Fruit fly (Drosophila melanogaster) whole organism, embryonic: ENCODE results near the gene CG34284.
A peak's percentile ranks its signal among the peaks of the same experiment; 100 is the strongest.

ENCODE experiments used
- Adf1 ChIP-seq: fragments of 200-800 bp; sonication (Bioruptor generic); IDR thresholded peaks from 2 replicates; pipeline ENCODE4 v1.3.6; 2022; ENCODE audit warnings: missing biosample characterization, missing genetic modification characterization
- Antp ChIP-seq: fragments of 200-800 bp; sonication (Bioruptor generic); optimal IDR thresholded peaks from 3 replicates; lab custom pipeline; 2016; ENCODE audit warnings: missing biosample characterization, missing genetic modification characterization
- CG10321 ChIP-seq: fragments of 200-800 bp; sonication (Bioruptor generic); IDR thresholded peaks from 2 replicates; pipeline ENCODE4 v1.3.6; 2022; ENCODE audit warnings: missing biosample characterization, missing genetic modification characterization
- CG12236 ChIP-seq: fragments of 200-800 bp; sonication (Bioruptor generic); optimal IDR thresholded peaks from 2 replicates; lab custom pipeline; 2016; ENCODE audit warnings: missing biosample characterization, missing genetic modification characterization
- CG12391 ChIP-seq: fragments of 200-800 bp; sonication (Bioruptor generic); optimal IDR thresholded peaks from 3 replicates; lab custom pipeline; 2018; ENCODE audit warnings: missing biosample characterization, mild to moderate bottlenecking, missing genetic modification characterization, moderate library complexity
- CG14710 ChIP-seq: fragments of 200-800 bp; sonication (Bioruptor generic); optimal IDR thresholded peaks from 3 replicates; lab custom pipeline; 2019; ENCODE audit warnings: missing biosample characterization, mild to moderate bottlenecking, missing genetic modification characterization, moderate library complexity
- CG15073 ChIP-seq: fragments of 200-800 bp; sonication (Bioruptor generic); optimal IDR thresholded peaks from 2 replicates; lab custom pipeline; 2016; ENCODE audit warnings: missing biosample characterization, missing genetic modification characterization
- CG2129 ChIP-seq: fragments of 200-800 bp; sonication (Bioruptor generic); IDR thresholded peaks from 2 replicates; pipeline ENCODE4 v1.3.6; 2022; ENCODE audit warnings: missing biosample characterization, missing genetic modification characterization; ENCODE audit not compliant: partially characterized antibody
- CG2712 ChIP-seq: fragments of 200-800 bp; optimal IDR thresholded peaks from 3 replicates; lab custom pipeline; 2019; ENCODE audit warnings: missing biosample characterization, mild to moderate bottlenecking, missing genetic modification characterization, moderate library complexity
- CG30403 ChIP-seq: fragments of 200-800 bp; sonication (Bioruptor generic); optimal IDR thresholded peaks from 3 replicates; lab custom pipeline; 2016; ENCODE audit warnings: missing biosample characterization, missing genetic modification characterization
- CG30431 ChIP-seq: fragments of 200-800 bp; sonication (Bioruptor generic); optimal IDR thresholded peaks from 2 replicates; lab custom pipeline; 2017; ENCODE audit warnings: missing biosample characterization, missing genetic modification characterization
- CG4360 ChIP-seq: fragments of 200-800 bp; sonication (Bioruptor generic); IDR thresholded peaks from 2 replicates; pipeline ENCODE4 v1.3.6; 2022; ENCODE audit warnings: missing biosample characterization, missing genetic modification characterization
- CG4820 ChIP-seq: fragments of 200-800 bp; sonication (Bioruptor generic); optimal IDR thresholded peaks from 3 replicates; lab custom pipeline; 2016; ENCODE audit warnings: missing biosample characterization, missing genetic modification characterization
- CG4854 ChIP-seq: fragments of 200-800 bp; sonication (Bioruptor generic); optimal IDR thresholded peaks from 2 replicates; lab custom pipeline; 2016; ENCODE audit warnings: missing biosample characterization, missing genetic modification characterization, inconsistent platforms
- CG5953 ChIP-seq: fragments of 200-800 bp; sonication (Bioruptor generic); IDR thresholded peaks from 2 replicates; pipeline ENCODE4 v1.3.6; 2022; ENCODE audit warnings: missing biosample characterization, missing genetic modification characterization
- CG6175 ChIP-seq: fragments of 200-800 bp; sonication (Bioruptor generic); IDR thresholded peaks from 3 replicates; pipeline ENCODE4 v1.3.6; 2022; ENCODE audit warnings: missing biosample characterization, missing genetic modification characterization
- CG7357 ChIP-seq: fragments of 200-800 bp; sonication (Bioruptor generic); IDR thresholded peaks from 3 replicates; pipeline ENCODE4 v1.3.6; 2022; ENCODE audit warnings: missing biosample characterization, missing genetic modification characterization
- CG8765 ChIP-seq: fragments of 200-800 bp; sonication (Bioruptor generic); IDR thresholded peaks from 2 replicates; pipeline ENCODE4 v1.3.6; 2022; ENCODE audit warnings: missing biosample characterization, missing genetic modification characterization
- Dip2 ChIP-seq: fragments of 200-800 bp; sonication (Bioruptor generic); IDR thresholded peaks from 2 replicates; pipeline ENCODE4 v1.3.6; 2022; ENCODE audit warnings: missing biosample characterization, missing genetic modification characterization
- Fer1 ChIP-seq: fragments of 200-800 bp; sonication (Bioruptor generic); optimal IDR thresholded peaks from 2 replicates; lab custom pipeline; 2017; ENCODE audit warnings: missing biosample characterization, mild to moderate bottlenecking, missing genetic modification characterization
- HLHmδ ChIP-seq: fragments of 200-800 bp; sonication (Bioruptor generic); optimal IDR thresholded peaks from 2 replicates; lab custom pipeline; 2018; ENCODE audit warnings: missing biosample characterization, mild to moderate bottlenecking, missing genetic modification characterization, moderate library complexity
- MBD-R2 ChIP-seq: fragments of 200-800 bp; sonication (Bioruptor generic); IDR thresholded peaks from 2 replicates; pipeline ENCODE4 v1.3.6; 2022; ENCODE audit warnings: missing biosample characterization, missing genetic modification characterization
- NC2α ChIP-seq: fragments of 200-800 bp; sonication (Bioruptor generic); optimal IDR thresholded peaks from 2 replicates; lab custom pipeline; 2016; ENCODE audit warnings: missing biosample characterization, missing genetic modification characterization
- NFAT ChIP-seq: fragments of 200-800 bp; sonication (Bioruptor generic); IDR thresholded peaks from 2 replicates; pipeline ENCODE4 v1.3.6; 2022; ENCODE audit warnings: missing biosample characterization, missing genetic modification characterization
- Nf-YA ChIP-seq: fragments of 200-800 bp; sonication (Bioruptor generic); IDR thresholded peaks from 2 replicates; pipeline ENCODE4 v1.3.6; 2022; ENCODE audit warnings: missing biosample characterization, missing genetic modification characterization
- Rfx ChIP-seq: fragments of 200-800 bp; sonication (Bioruptor generic); IDR thresholded peaks from 2 replicates; pipeline ENCODE4 v1.3.6; 2022; ENCODE audit warnings: missing biosample characterization, missing genetic modification characterization
- Side ChIP-seq: fragments of 200-800 bp; sonication (Bioruptor generic); optimal IDR thresholded peaks from 2 replicates; lab custom pipeline; 2016; ENCODE audit warnings: missing biosample characterization, missing genetic modification characterization
- ato ChIP-seq: fragments of 200-800 bp; sonication (Bioruptor generic); IDR thresholded peaks from 2 replicates; pipeline ENCODE4 v1.3.6; 2022; ENCODE audit warnings: missing biosample characterization, missing genetic modification characterization; ENCODE audit not compliant: partially characterized antibody
- az2 ChIP-seq: fragments of 200-800 bp; sonication (Bioruptor generic); optimal IDR thresholded peaks from 3 replicates; lab custom pipeline; 2016; ENCODE audit warnings: missing biosample characterization, missing genetic modification characterization
- caup ChIP-seq: fragments of 200-800 bp; sonication (Bioruptor generic); optimal IDR thresholded peaks from 3 replicates; lab custom pipeline; 2017; ENCODE audit warnings: missing biosample characterization, mild to moderate bottlenecking, missing genetic modification characterization, moderate library complexity; ENCODE audit not compliant: severe bottlenecking
- corto ChIP-seq: fragments of 200-800 bp; sonication (Bioruptor generic); optimal IDR thresholded peaks from 2 replicates; lab custom pipeline; 2016; ENCODE audit warnings: missing biosample characterization, mild to moderate bottlenecking, missing genetic modification characterization, moderate library complexity
- dpn ChIP-seq, 2 experiments: fragments of 200-800 bp; sonication (Bioruptor generic); optimal IDR thresholded peaks; 3 replicates each; lab custom pipeline; 2016; ENCODE audit warnings: missing biosample characterization in 2 of 2, missing genetic modification characterization in 2 of 2
- emc ChIP-seq: fragments of 200-800 bp; sonication (Bioruptor generic); optimal IDR thresholded peaks from 2 replicates; lab custom pipeline; 2016; ENCODE audit warnings: missing biosample characterization, missing genetic modification characterization
- eve ChIP-seq, 2 experiments: fragments of >200 bp; optimal IDR thresholded peaks; 2 replicates each; lab custom pipeline; 2017; ENCODE audit warnings: missing biosample characterization in 2 of 2, missing genetic modification characterization in 2 of 2
- fd96Cb ChIP-seq: fragments of 200-800 bp; sonication (Bioruptor generic); optimal IDR thresholded peaks from 2 replicates; lab custom pipeline; 2018; ENCODE audit warnings: missing biosample characterization, mild to moderate bottlenecking, missing genetic modification characterization, moderate library complexity
- ftz-f1 ChIP-seq: fragments of 200-800 bp; sonication (Bioruptor generic); optimal IDR thresholded peaks from 2 replicates; lab custom pipeline; 2016; ENCODE audit warnings: missing biosample characterization, missing genetic modification characterization
- grau ChIP-seq: fragments of 200-800 bp; optimal IDR thresholded peaks from 3 replicates; lab custom pipeline; 2019; ENCODE audit warnings: missing biosample characterization, mild to moderate bottlenecking, missing genetic modification characterization, moderate library complexity
- hbn ChIP-seq: fragments of 200-800 bp; sonication (Bioruptor generic); IDR thresholded peaks from 2 replicates; pipeline ENCODE4 v1.3.6; 2022; ENCODE audit warnings: missing biosample characterization, missing genetic modification characterization; ENCODE audit not compliant: partially characterized antibody
- jumu ChIP-seq: fragments of 200-800 bp; sonication (Bioruptor generic); optimal IDR thresholded peaks from 3 replicates; lab custom pipeline; 2016; ENCODE audit warnings: missing biosample characterization, missing genetic modification characterization
- luna ChIP-seq: fragments of 200-800 bp; sonication (Bioruptor generic); optimal IDR thresholded peaks from 2 replicates; lab custom pipeline; 2016; ENCODE audit warnings: missing biosample characterization, missing genetic modification characterization
- odd ChIP-seq: fragments of 200-800 bp; sonication (Bioruptor generic); optimal IDR thresholded peaks from 2 replicates; lab custom pipeline; 2017; ENCODE audit warnings: missing biosample characterization, mild to moderate bottlenecking, missing genetic modification characterization
- p53 ChIP-seq: fragments of 200-800 bp; sonication (Bioruptor generic); optimal IDR thresholded peaks from 2 replicates; lab custom pipeline; 2016; ENCODE audit warnings: missing biosample characterization, missing genetic modification characterization
- pb ChIP-seq: fragments of 200-800 bp; sonication (Bioruptor generic); optimal IDR thresholded peaks from 3 replicates; lab custom pipeline; 2016; ENCODE audit warnings: missing biosample characterization, missing genetic modification characterization
- pfk ChIP-seq: fragments of 200-800 bp; sonication (Bioruptor generic); optimal IDR thresholded peaks from 2 replicates; lab custom pipeline; 2018; ENCODE audit warnings: missing biosample characterization, mild to moderate bottlenecking, missing genetic modification characterization, moderate library complexity
- prd ChIP-seq, 3 experiments: fragments of >200 bp in 2 of 3; fragments of 200-800 bp in 1 of 3; sonication (Bioruptor generic) in 1 of 3; optimal IDR thresholded peaks in 2 of 3; IDR thresholded peaks in 1 of 3; 2 replicates in 2 of 3; 3 replicates in 1 of 3; pipeline versions ENCODE4 v1.3.6 to Lab custom; 2017 to 2022; ENCODE audit warnings: missing biosample characterization in 1 of 3, missing genetic modification characterization in 1 of 3
- ro ChIP-seq: fragments of 200-800 bp; sonication (Bioruptor generic); IDR thresholded peaks from 2 replicates; pipeline ENCODE4 v1.3.6; 2022; ENCODE audit warnings: missing biosample characterization, missing genetic modification characterization
- run ChIP-seq: fragments of 200-800 bp; sonication (Bioruptor generic); optimal IDR thresholded peaks from 3 replicates; lab custom pipeline; 2018; ENCODE audit warnings: missing biosample characterization, mild to moderate bottlenecking, missing genetic modification characterization
- scrt ChIP-seq: fragments of 200-800 bp; sonication (Bioruptor generic); optimal IDR thresholded peaks from 2 replicates; lab custom pipeline; 2018; ENCODE audit warnings: missing biosample characterization, mild to moderate bottlenecking, missing genetic modification characterization, moderate library complexity
- slp2 ChIP-seq: fragments of 200-800 bp; sonication (Bioruptor generic); optimal IDR thresholded peaks from 2 replicates; lab custom pipeline; 2016; ENCODE audit warnings: missing biosample characterization, missing genetic modification characterization
- stwl ChIP-seq: fragments of 200-800 bp; sonication (Bioruptor generic); optimal IDR thresholded peaks from 3 replicates; lab custom pipeline; 2018; ENCODE audit warnings: missing biosample characterization, mild to moderate bottlenecking, missing genetic modification characterization, moderate library complexity
- tap ChIP-seq: fragments of 200-800 bp; optimal IDR thresholded peaks from 3 replicates; lab custom pipeline; 2019; ENCODE audit warnings: missing biosample characterization, mild to moderate bottlenecking, missing genetic modification characterization, moderate library complexity

Gene CG34284

DNA sequence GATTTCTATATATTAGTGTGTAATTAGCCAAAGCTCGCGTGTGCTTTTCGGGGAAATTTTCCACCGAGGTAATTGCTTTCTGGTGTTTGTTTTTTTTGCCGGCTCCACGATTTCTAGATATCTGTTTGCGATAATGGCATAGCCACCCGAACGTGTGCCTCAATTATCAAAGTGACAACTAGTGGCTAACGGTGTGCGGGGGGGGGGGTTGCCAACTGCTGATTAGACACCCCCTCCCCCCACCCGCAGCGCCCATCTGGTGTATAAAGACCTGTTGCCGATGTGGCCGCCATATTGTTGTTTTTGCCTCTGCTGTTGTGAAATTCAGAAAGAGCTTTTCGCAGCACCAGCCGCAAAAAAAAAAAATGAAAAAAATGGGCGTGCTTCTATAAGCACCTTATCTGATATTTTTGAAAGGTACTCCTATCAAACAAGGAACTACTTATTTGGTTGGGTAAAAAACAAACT is 16.2 kb upstream of the CG34284 start (continued):
- TF ChIP-seq CG4854 (GFP tag; lab: Kevin White, UChicago): no peak
- TF ChIP-seq CG5953 (GFP tag; lab: Robert Waterston, UW): no peak
- no peak for TF ChIP-seq CG4360 (GFP tag; lab: Robert Waterston, UW)
- TF ChIP-seq prd (optimal IDR thresholded peaks at IDR 0.05; lab: Kevin White, UChicago): no peak
- no peak for TF ChIP-seq prd (GFP tag; IDR thresholded peaks at IDR 0.05; lab: Robert Waterston, UW)
- TF ChIP-seq scrt (GFP tag; lab: Kevin White, UChicago): peak; percentile 86
- no peak for TF ChIP-seq eve (GFP tag; optimal IDR thresholded peaks at IDR 0.05; lab: Kevin White, UChicago)
- no peak for TF ChIP-seq CG30403 (GFP tag; lab: Kevin White, UChicago)
- no peak for TF ChIP-seq CG15073 (GFP tag; lab: Kevin White, UChicago)
- no peak for TF ChIP-seq jumu (GFP tag; lab: Kevin White, UChicago)
- no peak for TF ChIP-seq fd96Cb (tag; lab: Kevin White, UChicago)
- no peak for TF ChIP-seq CG7357 (GFP tag; lab: Robert Waterston, UW)
- peak; percentile 69; the same call in 2 of the 3 replicates for TF ChIP-seq CG6175
- no peak for TF ChIP-seq tap (tag; lab: Kevin White, UChicago)
- TF ChIP-seq NC2α: no peak
- TF ChIP-seq pb (GFP tag; lab: Kevin White, UChicago): no peak
- no peak for TF ChIP-seq emc (GFP tag; lab: Kevin White, UChicago)
- no peak for TF ChIP-seq CG12236 (GFP tag; lab: Kevin White, UChicago)
- TF ChIP-seq Side: no peak
- no peak for TF ChIP-seq pfk
- TF ChIP-seq caup (GFP tag; lab: Kevin White, UChicago): peak; percentile 49
- no peak for TF ChIP-seq grau (tag; lab: Kevin White, UChicago)
- TF ChIP-seq Fer1: peak; percentile 53
- TF ChIP-seq slp2 (GFP tag; lab: Kevin White, UChicago): no peak
- TF ChIP-seq CG2129 (GFP tag; lab: Robert Waterston, UW): no peak
- no peak for TF ChIP-seq Antp (GFP tag; lab: Kevin White, UChicago)
- TF ChIP-seq NFAT (GFP tag; lab: Robert Waterston, UW): peak; percentile 84
- TF ChIP-seq CG12391 (tag; lab: Kevin White, UChicago): no peak
- TF ChIP-seq CG4820 (GFP tag; lab: Kevin White, UChicago): no peak
- peak; percentile 32; the same call in 1 of the 2 replicates for TF ChIP-seq Rfx (GFP tag; lab: Robert Waterston, UW)
- no peak for TF ChIP-seq stwl (tag; lab: Kevin White, UChicago)
- no peak for TF ChIP-seq Nf-YA
- TF ChIP-seq dpn (GFP tag; optimal IDR thresholded peaks at IDR 0.05; lab: Kevin White, UChicago): peak in 1 of 2 experiments; percentile 1
- TF ChIP-seq ro: no peak
- no peak for TF ChIP-seq CG8765 (GFP tag; lab: Robert Waterston, UW)
- no peak for TF ChIP-seq HLHmδ (GFP tag; lab: Kevin White, UChicago)
- no peak for TF ChIP-seq ato
- no peak for TF ChIP-seq hbn
- TF ChIP-seq corto (GFP tag; lab: Kevin White, UChicago): no peak
- no peak for TF ChIP-seq CG10321 (GFP tag; lab: Robert Waterston, UW)
- peak; percentile 84 for TF ChIP-seq ftz-f1 (GFP tag; lab: Kevin White, UChicago)
- no peak for TF ChIP-seq Dip2 (GFP tag; lab: Robert Waterston, UW)
- TF ChIP-seq p53 (GFP tag; lab: Kevin White, UChicago): no peak
- no peak for TF ChIP-seq MBD-R2 (GFP tag; lab: Robert Waterston, UW)
- no peak for TF ChIP-seq az2
- no peak for TF ChIP-seq CG30431
- peak; percentile 11 for TF ChIP-seq luna (GFP tag; lab: Kevin White, UChicago)
- TF ChIP-seq CG14710 (tag; lab: Kevin White, UChicago): no peak
- no peak for TF ChIP-seq run (tag; lab: Kevin White, UChicago)
- TF ChIP-seq CG2712 (tag; lab: Kevin White, UChicago): no peak
- peak; percentile 7 for TF ChIP-seq odd (GFP tag; lab: Kevin White, UChicago)
- TF ChIP-seq Adf1: 0 out of 2 replicates have a peak, but pooled peaks have one; percentile 40
